Worm (Caenorhabditis elegans): ENCODE measurements around the gene C06A1.6.

- TF ChIP-seq B0336.3 (GFP tag; IDR thresholded peaks at IDR 0.05) (no peak), lin-26 (GFP tag; IDR thresholded peaks at IDR 0.05) (no peak; the same call in 1 of the 2 replicates), madf-8 (GFP tag; conservative IDR thresholded peaks at IDR 0.05) (no peak), zim-3 (tag; optimal IDR thresholded peaks at IDR 0.05) (no peak), dpff-1 (tag; optimal IDR thresholded peaks at IDR 0.05) (no peak), egl-18 (GFP tag; IDR thresholded peaks at IDR 0.05) (no peak), snpc-4 (GFP tag; optimal IDR thresholded peaks at IDR 0.05) (no peak), snpc-4 (tag; optimal IDR thresholded peaks at IDR 0.05) (no peak)
Observed at ce11 chrII:10557206-10557574, 7.3 kb downstream of the C06A1.6 start.

All from whole organism, young adult.